Worm (Caenorhabditis elegans): ENCODE measurements around the gene nhr-129.

Gene nhr-129

ce11 chrV:13350302-13350701, 19.5 kb upstream of the nhr-129 start:
- TF ChIP-seq cog-1 (tag; optimal IDR thresholded peaks at IDR 0.05), result no peak

ce11 chrV:13345867-13346328, 15.1 kb upstream of the nhr-129 start, which contains the start of gene twk-43:
twk-43 (plus strand) TSS chrV:13346278.
- TF ChIP-seq cog-1 (tag; optimal IDR thresholded peaks at IDR 0.05) (no peak), ztf-23 (GFP tag; IDR thresholded peaks at IDR 0.05) (no peak), tab-1 (GFP tag; IDR thresholded peaks at IDR 0.05) (no peak), ztf-29 (GFP tag; IDR thresholded peaks at IDR 0.05) (no peak), ref-1 (GFP tag; conservative IDR thresholded peaks at IDR 0.05) (no peak), T22C8.4 (GFP tag; IDR thresholded peaks at IDR 0.05) (no peak), flt-1 (GFP tag; IDR thresholded peaks at IDR 0.05) (no peak), med-1 (GFP tag; optimal IDR thresholded peaks at IDR 0.05; ENCODE audit: insufficient read depth) (no peak), klf-2 (GFP tag; conservative IDR thresholded peaks at IDR 0.05) (no peak)

ce11 chrV:13342235-13342634, 11.4 kb upstream of the nhr-129 start:
- no peak for TF ChIP-seq klf-2 (GFP tag; conservative IDR thresholded peaks at IDR 0.05)
- TF ChIP-seq ztf-23 (GFP tag; IDR thresholded peaks at IDR 0.05), result no peak
- no peak for TF ChIP-seq flt-1 (GFP tag; IDR thresholded peaks at IDR 0.05)
- TF ChIP-seq tab-1 (GFP tag; IDR thresholded peaks at IDR 0.05), result no peak
- no peak for TF ChIP-seq ztf-29 (GFP tag; IDR thresholded peaks at IDR 0.05)
- TF ChIP-seq med-1 (GFP tag; optimal IDR thresholded peaks at IDR 0.05; ENCODE audit: insufficient read depth), result no peak
- TF ChIP-seq T22C8.4 (GFP tag; IDR thresholded peaks at IDR 0.05), result no peak
- no peak for TF ChIP-seq cog-1 (tag; optimal IDR thresholded peaks at IDR 0.05)
- no peak for TF ChIP-seq ref-1 (GFP tag; conservative IDR thresholded peaks at IDR 0.05)

ce11 chrV:13339633-13340290, 8.9 kb upstream of the nhr-129 start, which contains the start of the genes str-4 and lgc-48:
str-4 (minus strand) TSS chrV:13339733.
lgc-48 (plus strand) TSS chrV:13340240.
- TF ChIP-seq ztf-29 (GFP tag; IDR thresholded peaks at IDR 0.05) (no peak), ztf-23 (GFP tag; IDR thresholded peaks at IDR 0.05) (no peak), ref-1 (GFP tag; conservative IDR thresholded peaks at IDR 0.05) (no peak), T22C8.4 (GFP tag; IDR thresholded peaks at IDR 0.05) (no peak), tab-1 (GFP tag; IDR thresholded peaks at IDR 0.05) (no peak), flt-1 (GFP tag; IDR thresholded peaks at IDR 0.05) (no peak), klf-2 (GFP tag; conservative IDR thresholded peaks at IDR 0.05) (no peak), cog-1 (tag; optimal IDR thresholded peaks at IDR 0.05) (no peak), med-1 (GFP tag; optimal IDR thresholded peaks at IDR 0.05; ENCODE audit: insufficient read depth) (no peak)

- no peak for TF ChIP-seq cog-1 (tag; optimal IDR thresholded peaks at IDR 0.05)
- TF ChIP-seq klf-2 (GFP tag; conservative IDR thresholded peaks at IDR 0.05), result no peak
- no peak for TF ChIP-seq ztf-29 (GFP tag; IDR thresholded peaks at IDR 0.05)
- TF ChIP-seq T22C8.4 (GFP tag; IDR thresholded peaks at IDR 0.05), result no peak
- no peak for TF ChIP-seq ztf-23 (GFP tag; IDR thresholded peaks at IDR 0.05)
- no peak for TF ChIP-seq tab-1 (GFP tag; IDR thresholded peaks at IDR 0.05)
- TF ChIP-seq med-1 (GFP tag; optimal IDR thresholded peaks at IDR 0.05; ENCODE audit: insufficient read depth), result no peak
- no peak for TF ChIP-seq ref-1 (GFP tag; conservative IDR thresholded peaks at IDR 0.05)
- no peak for TF ChIP-seq flt-1 (GFP tag; IDR thresholded peaks at IDR 0.05)
Measured at ce11 chrV:13338037-13338436, 7.2 kb upstream of the nhr-129 start.

- TF ChIP-seq ref-1 (GFP tag; conservative IDR thresholded peaks at IDR 0.05) (no peak), tab-1 (GFP tag; IDR thresholded peaks at IDR 0.05) (no peak), ztf-23 (GFP tag; IDR thresholded peaks at IDR 0.05) (no peak), klf-2 (GFP tag; conservative IDR thresholded peaks at IDR 0.05) (no peak), cog-1 (tag; optimal IDR thresholded peaks at IDR 0.05) (no peak), flt-1 (GFP tag; IDR thresholded peaks at IDR 0.05) (no peak), ztf-29 (GFP tag; IDR thresholded peaks at IDR 0.05) (no peak), med-1 (GFP tag; optimal IDR thresholded peaks at IDR 0.05; ENCODE audit: insufficient read depth) (no peak), T22C8.4 (GFP tag; IDR thresholded peaks at IDR 0.05) (no peak)
Measured at ce11 chrV:13335883-13336419, 5.1 kb upstream of the nhr-129 start, which contains the start of gene C50B6.9. C50B6.9 (plus strand) TSS chrV:13336369.

ce11 chrV:13334447-13334846, 3.6 kb upstream of the nhr-129 start:
- TF ChIP-seq flt-1 (GFP tag; IDR thresholded peaks at IDR 0.05), result no peak
- TF ChIP-seq ref-1 (GFP tag; conservative IDR thresholded peaks at IDR 0.05), result no peak

ce11 chrV:13333386-13334180, 2.8 kb upstream of the nhr-129 start, which contains the start of gene nhr-168:
nhr-168 (minus strand) TSS chrV:13333871.
- TF ChIP-seq cog-1 (tag; optimal IDR thresholded peaks at IDR 0.05), result no peak
- TF ChIP-seq ztf-23 (GFP tag; IDR thresholded peaks at IDR 0.05), result no peak
- TF ChIP-seq med-1 (GFP tag; optimal IDR thresholded peaks at IDR 0.05; ENCODE audit: insufficient read depth), result no peak
- no peak for TF ChIP-seq T22C8.4 (GFP tag; IDR thresholded peaks at IDR 0.05)
- no peak for TF ChIP-seq tab-1 (GFP tag; IDR thresholded peaks at IDR 0.05)
- no peak for TF ChIP-seq ztf-29 (GFP tag; IDR thresholded peaks at IDR 0.05)
- TF ChIP-seq klf-2 (GFP tag; conservative IDR thresholded peaks at IDR 0.05), result no peak
- no peak for TF ChIP-seq ref-1 (GFP tag; conservative IDR thresholded peaks at IDR 0.05)
- TF ChIP-seq flt-1 (GFP tag; IDR thresholded peaks at IDR 0.05), result no peak

- TF ChIP-seq T22C8.4 (GFP tag; IDR thresholded peaks at IDR 0.05), result no peak
- TF ChIP-seq klf-2 (GFP tag; conservative IDR thresholded peaks at IDR 0.05), result no peak
- TF ChIP-seq cog-1 (tag; optimal IDR thresholded peaks at IDR 0.05), result no peak
- no peak for TF ChIP-seq med-1 (GFP tag; optimal IDR thresholded peaks at IDR 0.05; ENCODE audit: insufficient read depth)
- TF ChIP-seq ztf-29 (GFP tag; IDR thresholded peaks at IDR 0.05), result no peak
- no peak for TF ChIP-seq flt-1 (GFP tag; IDR thresholded peaks at IDR 0.05)
- TF ChIP-seq ref-1 (GFP tag; conservative IDR thresholded peaks at IDR 0.05), result no peak
- no peak for TF ChIP-seq tab-1 (GFP tag; IDR thresholded peaks at IDR 0.05)
- no peak for TF ChIP-seq ztf-23 (GFP tag; IDR thresholded peaks at IDR 0.05)
Measured at ce11 chrV:13327463-13327862, 3.4 kb downstream of the nhr-129 start, which contains the start of gene str-37. str-37 (plus strand) TSS chrV:13327763.
